Worm (Caenorhabditis elegans): ENCODE data around the gene F19B6.3.

DNA sequence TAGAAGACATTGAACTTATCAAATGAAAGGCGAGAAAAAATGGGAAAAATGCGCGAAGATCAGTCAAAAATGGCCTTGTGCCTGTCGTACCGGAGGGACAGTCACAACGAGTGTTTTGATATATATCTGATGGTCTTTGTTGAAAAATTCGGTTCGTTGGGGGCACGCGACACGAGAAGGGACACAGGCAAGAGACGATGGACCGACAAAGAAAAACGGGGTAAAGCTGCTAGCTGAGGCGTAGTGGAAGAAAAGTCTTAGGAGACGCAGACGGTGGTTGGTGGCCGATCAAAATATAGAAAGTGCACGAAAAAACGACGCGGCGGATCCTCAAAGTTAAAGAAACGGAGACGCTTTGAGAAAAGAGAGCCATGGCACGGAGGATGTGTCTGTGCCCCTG lies 8.2 kb downstream of the F19B6.3 start:
- TF ChIP-seq vab-7 (GFP tag; IDR thresholded peaks at IDR 0.05) (no peak), pha-4 (GFP tag; IDR thresholded peaks at IDR 0.05) (no peak), pha-4 (tag; optimal IDR thresholded peaks at IDR 0.05) (no peak), nhr-11 (tag; optimal IDR thresholded peaks at IDR 0.05) (no peak), snpc-4 (tag; optimal IDR thresholded peaks at IDR 0.05) (no peak), dpl-1 (GFP tag; optimal IDR thresholded peaks at IDR 0.05) (no peak), nhr-77 (tag; optimal IDR thresholded peaks at IDR 0.05) (no peak), nhr-28 (tag; optimal IDR thresholded peaks at IDR 0.05) (no peak), lin-13 (GFP tag; optimal IDR thresholded peaks at IDR 0.05) (no peak), R02D3.7 (tag; optimal IDR thresholded peaks at IDR 0.05) (no peak), aha-1 (tag) (no peak), daf-16 (GFP tag; optimal IDR thresholded peaks at IDR 0.05) (peak in 1 of 2 experiments; percentile 42), daf-16 (tag; optimal IDR thresholded peaks at IDR 0.05) (no peak), fos-1 (tag; optimal IDR thresholded peaks at IDR 0.05) (no peak), ama-1 (optimal IDR thresholded peaks at IDR 0.05) (no peak), madf-5 (GFP tag; IDR thresholded peaks at IDR 0.05) (no peak)
